Fruit fly (Drosophila melanogaster) Kc167 (cell line): ENCODE results near the gene CG11370.
"Not testable (repeated sequence)": the region's sequence is repeated elsewhere in the genome, so short reads cannot be mapped to it uniquely, and the experiment has no call there.

Experiments
- Myc ChIP-seq: fragments of >200 bp; optimal IDR thresholded peaks from 2 replicates; lab custom pipeline; 2017; ENCODE audit warnings: missing external identifiers
- Sin3A ChIP-seq: fragments of >200 bp; optimal IDR thresholded peaks from 2 replicates; lab custom pipeline; 2018; ENCODE audit warnings: missing external identifiers
- h ChIP-seq: fragments of >200 bp; optimal IDR thresholded peaks from 3 replicates; lab custom pipeline; 2018; ENCODE audit warnings: missing external identifiers
- insv ChIP-seq: fragments of >200 bp; optimal IDR thresholded peaks from 3 replicates; lab custom pipeline; 2018; ENCODE audit warnings: missing external identifiers
- psq ChIP-seq: fragments of >200 bp; optimal IDR thresholded peaks from 2 replicates; lab custom pipeline; 2017; ENCODE audit warnings: missing external identifiers
- ttk ChIP-seq: sonication (Bioruptor generic); optimal IDR thresholded peaks from 2 replicates; lab custom pipeline; 2017; ENCODE audit warnings: missing external identifiers

CG11370 gene

dm6 chr3L:22711855-22712254 lies at the start of gene CG11370:
CG11370 (plus strand) TSS chr3L:22712155.
- TF ChIP-seq h (no peak), Myc (lab: Kevin White, UChicago) (no peak), insv (lab: Kevin White, UChicago) (no peak), Sin3A (lab: Kevin White, UChicago) (no peak), psq (lab: Kevin White, UChicago) (no peak), ttk (no peak)

dm6 chr3L:22665110-22665509 lies 46.8 kb upstream of the CG11370 start:
- no peak for TF ChIP-seq h
- no peak for TF ChIP-seq psq (lab: Kevin White, UChicago)
- no peak for TF ChIP-seq Myc (lab: Kevin White, UChicago)
- TF ChIP-seq Sin3A (lab: Kevin White, UChicago): no peak
- TF ChIP-seq ttk: no peak
- no peak for TF ChIP-seq insv (lab: Kevin White, UChicago)

dm6 chr3L:22669275-22670006 lies 42.5 kb upstream of the CG11370 start, which contains the start of gene Jhbp6:
Jhbp6 (plus strand) TSS chr3L:22669956.
- TF ChIP-seq h (no peak), Sin3A (lab: Kevin White, UChicago) (no peak), Myc (lab: Kevin White, UChicago) (no peak)

- TF ChIP-seq Sin3A (lab: Kevin White, UChicago) (no peak), h (no peak), psq (lab: Kevin White, UChicago) (no peak), ttk (no peak)
These were observed 41.8 kb upstream of the CG11370 start for dm6 chr3L:22670174-22670573.

- TF ChIP-seq Myc (lab: Kevin White, UChicago) (no peak), Sin3A (lab: Kevin White, UChicago) (no peak), h (no peak), psq (lab: Kevin White, UChicago) (no peak), insv (lab: Kevin White, UChicago) (no peak), ttk (no peak)
These were observed 40.2 kb upstream of the CG11370 start for dm6 chr3L:22671699-22672276.

- TF ChIP-seq Sin3A (lab: Kevin White, UChicago) (no peak), insv (lab: Kevin White, UChicago) (no peak), h (no peak), ttk (no peak), Myc (lab: Kevin White, UChicago) (no peak), psq (lab: Kevin White, UChicago) (no peak)
These were observed 31.0 kb upstream of the CG11370 start for dm6 chr3L:22680932-22681331.

dm6 chr3L:22686987-22687386 lies 25.0 kb upstream of the CG11370 start, which contains the start of the genes CG14455 and CG14456:
CG14455 (minus strand) TSS chr3L:22687087.
CG14456 (plus strand) TSS chr3L:22687222.
- no peak for TF ChIP-seq psq (lab: Kevin White, UChicago)
- no peak for TF ChIP-seq Myc (lab: Kevin White, UChicago)
- no peak for TF ChIP-seq h
- no peak for TF ChIP-seq insv (lab: Kevin White, UChicago)
- no peak for TF ChIP-seq Sin3A (lab: Kevin White, UChicago)
- TF ChIP-seq ttk: no peak

- TF ChIP-seq h; Sin3A (lab: Kevin White, UChicago); insv (lab: Kevin White, UChicago): not testable (repeated sequence)
These were observed 19.5 kb upstream of the CG11370 start, which contains the start of gene CG14454 for dm6 chr3L:22692428-22692827. CG14454 (minus strand) TSS chr3L:22692528.

dm6 chr3L:22693712-22694111 lies 18.2 kb upstream of the CG11370 start, which contains the start of the genes CG12546 and CG14453:
CG12546 (minus strand) TSS chr3L:22693812.
CG14453 (plus strand) TSS chr3L:22694083.
- TF ChIP-seq psq (lab: Kevin White, UChicago) (no peak), ttk (no peak), Myc (lab: Kevin White, UChicago) (no peak)

- TF ChIP-seq Myc (lab: Kevin White, UChicago) (no peak), Sin3A (lab: Kevin White, UChicago) (no peak), psq (lab: Kevin White, UChicago) (no peak), ttk (no peak), h (no peak), insv (lab: Kevin White, UChicago) (no peak)
These were observed 16.3 kb upstream of the CG11370 start, which contains the start of gene CG14452 for dm6 chr3L:22695653-22696052. CG14452 (plus strand) TSS chr3L:22695953.

dm6 chr3L:22696930-22697329 lies 15.0 kb upstream of the CG11370 start, which contains the start of gene CG32453:
CG32453 (plus strand) TSS chr3L:22697230.
- not testable (repeated sequence) for TF ChIP-seq h; ttk; Myc (lab: Kevin White, UChicago)

- TF ChIP-seq Sin3A (lab: Kevin White, UChicago) (no peak), ttk (no peak), Myc (lab: Kevin White, UChicago) (no peak), h (no peak), psq (lab: Kevin White, UChicago) (no peak)
These were observed 12.8 kb upstream of the CG11370 start, which contains the start of gene CG45116 for dm6 chr3L:22699133-22699532. CG45116 (plus strand) TSS chr3L:22699433.
